Worm (Caenorhabditis elegans) whole organism, young adult: Measurements from ENCODE around the gene eng-1.

Experiments used
- B0019.2 ChIP-seq: fragments of 200-800 bp; sonication (Bioruptor generic); conservative IDR thresholded peaks from 2 replicates; pipeline ENCODE4 v1.3.6; 2022; ENCODE audit warnings: missing genetic modification reagents, missing genetic modification characterization, missing compliant biosample characterization
- C17E4.6 ChIP-seq: fragments of 200-800 bp; sonication (Bioruptor generic); IDR thresholded peaks from 2 replicates; pipeline ENCODE4 v1.3.6; 2022; ENCODE audit warnings: missing genetic modification reagents, missing genetic modification characterization, missing compliant biosample characterization
- F33H1.4 ChIP-seq: fragments of 200-800 bp; sonication (Bioruptor generic); IDR thresholded peaks from 2 replicates; pipeline ENCODE4 v1.3.6; 2022; ENCODE audit warnings: missing genetic modification reagents, missing genetic modification characterization, missing compliant biosample characterization
- F57A8.1 ChIP-seq: fragments of 200-800 bp; sonication (Bioruptor generic); optimal IDR thresholded peaks from 2 replicates; lab custom pipeline; 2018; ENCODE audit warnings: mild to moderate bottlenecking, missing genetic modification characterization, moderate library complexity, missing compliant biosample characterization
- K11D2.4 ChIP-seq: fragments of 200-800 bp; sonication (Bioruptor generic); IDR thresholded peaks from 2 replicates; pipeline ENCODE4 v1.3.6; 2022; ENCODE audit warnings: missing genetic modification reagents, missing genetic modification characterization, missing compliant biosample characterization
- K12H6.12 ChIP-seq: fragments of 200-800 bp; sonication (Bioruptor generic); optimal IDR thresholded peaks from 2 replicates; lab custom pipeline; 2018; ENCODE audit warnings: mild to moderate bottlenecking, missing genetic modification characterization, missing compliant biosample characterization
- Y53G8AR.9 ChIP-seq: fragments of 200-800 bp; sonication (Bioruptor generic); conservative IDR thresholded peaks from 2 replicates; pipeline ENCODE4 v1.3.6; 2022; ENCODE audit warnings: missing genetic modification reagents, missing genetic modification characterization, missing compliant biosample characterization
- Y67H2A.10 ChIP-seq: fragments of 200-800 bp; sonication (Bioruptor generic); conservative IDR thresholded peaks from 2 replicates; pipeline ENCODE4 v1.3.6; 2022; ENCODE audit warnings: missing genetic modification reagents, missing genetic modification characterization, missing compliant biosample characterization
- Y95B8A.8 ChIP-seq: fragments of 200-800 bp; sonication (Bioruptor generic); IDR thresholded peaks from 2 replicates; pipeline ENCODE4 v1.3.6; 2022; ENCODE audit warnings: missing genetic modification reagents, missing genetic modification characterization, missing compliant biosample characterization
- ZK185.1 ChIP-seq: sonication (generic microtip); optimal IDR thresholded peaks from 2 replicates; lab custom pipeline; 2016; ENCODE audit warnings: mild to moderate bottlenecking, missing genetic modification characterization, missing compliant biosample characterization; ENCODE audit not compliant: poor library complexity, severe bottlenecking
- akir-1 ChIP-seq: fragments of 200-800 bp; sonication (Bioruptor generic); optimal IDR thresholded peaks from 2 replicates; lab custom pipeline; 2018; ENCODE audit warnings: mild to moderate bottlenecking, missing genetic modification characterization, moderate library complexity, missing compliant biosample characterization
- attf-6 ChIP-seq: fragments of 200-800 bp; sonication (Bioruptor generic); IDR thresholded peaks from 2 replicates; pipeline ENCODE4 v1.3.6; 2022; ENCODE audit warnings: missing genetic modification reagents, missing genetic modification characterization, missing compliant biosample characterization
- cebp-1 ChIP-seq, 2 experiments: fragments of 200-800 bp in 1 of 2; sonication (Bioruptor generic) in 1 of 2; sonication (generic microtip) in 1 of 2; IDR thresholded peaks in 1 of 2; optimal IDR thresholded peaks in 1 of 2; 2 replicates each; pipeline versions ENCODE4 v1.3.6 to Lab custom; 2017 to 2022; ENCODE audit warnings: missing compliant biosample characterization in 2 of 2, missing genetic modification characterization in 2 of 2, mild to moderate bottlenecking in 1 of 2, missing genetic modification reagents in 1 of 2, moderate library complexity in 1 of 2
- ceh-91 ChIP-seq: fragments of 200-800 bp; sonication (Bioruptor generic); IDR thresholded peaks from 2 replicates; pipeline ENCODE4 v1.3.6; 2022; ENCODE audit warnings: missing genetic modification reagents, missing genetic modification characterization, missing compliant biosample characterization
- chd-7 ChIP-seq: sonication (generic microtip); optimal IDR thresholded peaks from 2 replicates; lab custom pipeline; 2016; ENCODE audit warnings: mild to moderate bottlenecking, missing genetic modification characterization, moderate library complexity, missing compliant biosample characterization
- dox-1 ChIP-seq: fragments of 200-800 bp; sonication (Bioruptor generic); IDR thresholded peaks from 2 replicates; pipeline ENCODE4 v1.3.6; 2022; ENCODE audit warnings: missing genetic modification reagents, missing genetic modification characterization, missing compliant biosample characterization
- efl-1 ChIP-seq: fragments of 150-350 bp; optimal IDR thresholded peaks from 2 replicates; lab custom pipeline; 2014; ENCODE audit warnings: missing biosample characterization, missing genetic modification reagents, missing genetic modification characterization
- egrh-3 ChIP-seq: fragments of 200-800 bp; sonication (Bioruptor generic); IDR thresholded peaks from 2 replicates; pipeline ENCODE4 v1.3.6; 2022; ENCODE audit warnings: missing genetic modification reagents, missing genetic modification characterization, missing compliant biosample characterization
- lin-26 ChIP-seq: fragments of 200-800 bp; sonication (Bioruptor generic); IDR thresholded peaks from 2 replicates; pipeline ENCODE4 v1.3.6; 2022; ENCODE audit warnings: missing genetic modification reagents, missing genetic modification characterization, missing compliant biosample characterization
- lin-54 ChIP-seq: fragments of 200-800 bp; sonication (Bioruptor generic); optimal IDR thresholded peaks from 2 replicates; lab custom pipeline; 2018; ENCODE audit warnings: mild to moderate bottlenecking, missing genetic modification characterization, missing compliant biosample characterization
- lsl-1 ChIP-seq: fragments of 200-800 bp; sonication (Bioruptor generic); optimal IDR thresholded peaks from 2 replicates; lab custom pipeline; 2018; ENCODE audit warnings: mild to moderate bottlenecking, missing genetic modification characterization, moderate library complexity, missing compliant biosample characterization
- lsy-27 ChIP-seq: sonication (generic microtip); optimal IDR thresholded peaks from 2 replicates; lab custom pipeline; 2017; ENCODE audit warnings: missing genetic modification characterization, mild to moderate bottlenecking, missing compliant biosample characterization, antibody characterized with exemption, missing genotype, borderline replicate concordance; ENCODE audit not compliant: insufficient read depth
- madf-10 ChIP-seq: sonication (generic microtip); optimal IDR thresholded peaks from 2 replicates; lab custom pipeline; 2016; ENCODE audit warnings: mild to moderate bottlenecking, missing genetic modification characterization, missing compliant biosample characterization
- madf-6 ChIP-seq: fragments of 200-800 bp; sonication (Bioruptor generic); IDR thresholded peaks from 2 replicates; pipeline ENCODE4 v1.3.6; 2022; ENCODE audit warnings: missing genetic modification reagents, missing genetic modification characterization, missing compliant biosample characterization
- madf-8 ChIP-seq: fragments of 200-800 bp; sonication (Bioruptor generic); conservative IDR thresholded peaks from 2 replicates; pipeline ENCODE4 v1.3.6; 2022; ENCODE audit warnings: missing genetic modification reagents, missing genetic modification characterization, missing compliant biosample characterization
- nfya-2 ChIP-seq: fragments of 200-800 bp; sonication (Bioruptor generic); IDR thresholded peaks from 2 replicates; pipeline ENCODE4 v1.3.6; 2022; ENCODE audit warnings: missing genetic modification reagents, missing genetic modification characterization, missing compliant biosample characterization
- nhr-179 ChIP-seq: sonication (generic microtip); optimal IDR thresholded peaks from 2 replicates; lab custom pipeline; 2016; ENCODE audit warnings: mild to moderate bottlenecking, missing genetic modification characterization, missing compliant biosample characterization
- nhr-80 ChIP-seq: sonication (generic microtip); optimal IDR thresholded peaks from 2 replicates; lab custom pipeline; 2016; ENCODE audit warnings: missing genetic modification characterization, missing compliant biosample characterization
- nhr-90 ChIP-seq: sonication (generic microtip); optimal IDR thresholded peaks from 2 replicates; lab custom pipeline; 2016; ENCODE audit warnings: missing genotype, mild to moderate bottlenecking, missing genetic modification characterization, missing compliant biosample characterization
- pbrm-1 ChIP-seq: fragments of 200-800 bp; sonication (Bioruptor generic); IDR thresholded peaks from 2 replicates; pipeline ENCODE4 v1.3.6; 2022; ENCODE audit warnings: missing genetic modification reagents, missing genetic modification characterization, missing compliant biosample characterization
- rec-8 ChIP-seq, 2 experiments: sonication (generic microtip); optimal IDR thresholded peaks; 2 replicates each; lab custom pipeline; 2016; ENCODE audit warnings: mild to moderate bottlenecking in 2 of 2, missing genetic modification characterization in 2 of 2, missing genetic modification reagents in 2 of 2, missing genotype in 2 of 2, missing biosample characterization in 1 of 2, missing compliant biosample characterization in 1 of 2, moderate library complexity in 1 of 2
- snpc-1.3 ChIP-seq: sonication (generic microtip); optimal IDR thresholded peaks from 2 replicates; lab custom pipeline; 2017; ENCODE audit warnings: missing genetic modification characterization, mild to moderate bottlenecking, missing compliant biosample characterization, antibody characterized with exemption, moderate library complexity, missing genotype, missing genetic modification reagents; ENCODE audit not compliant: insufficient read depth
- xnd-1 ChIP-seq: sonication (generic microtip); optimal IDR thresholded peaks from 2 replicates; lab custom pipeline; 2016; ENCODE audit warnings: missing genotype, missing genetic modification reagents, missing genetic modification characterization, missing compliant biosample characterization
- zfh-2 ChIP-seq: fragments of 200-800 bp; sonication (Bioruptor generic); conservative IDR thresholded peaks from 2 replicates; pipeline ENCODE4 v1.3.6; 2022; ENCODE audit warnings: missing genetic modification reagents, missing genetic modification characterization, missing compliant biosample characterization
- ztf-25 ChIP-seq: fragments of 200-800 bp; sonication (Bioruptor generic); IDR thresholded peaks from 2 replicates; pipeline ENCODE4 v1.3.6; 2022; ENCODE audit warnings: missing genetic modification reagents, missing genetic modification characterization, missing compliant biosample characterization

The eng-1 gene

ce11 chrIII:5835163-5835871 is 33.0 kb downstream of the eng-1 start (continued):
- TF ChIP-seq cebp-1 (GFP tag; IDR thresholded peaks at IDR 0.05; lab: Robert Waterston, UW) (no peak), cebp-1 (tag; optimal IDR thresholded peaks at IDR 0.05; lab: Kevin White, UChicago) (peak; percentile 24), snpc-1.3 (no peak), dox-1 (GFP tag; lab: Robert Waterston, UW) (0 out of 2 replicates have a peak, but pooled peaks have one; percentile 17), attf-6 (no peak), lsy-27 (tag; lab: Kevin White, UChicago) (no peak), nhr-90 (tag; lab: Kevin White, UChicago) (no peak), nhr-80 (peak; percentile 87), lin-54 (GFP tag; lab: Kevin White, UChicago) (peak; percentile 8)

- TF ChIP-seq madf-6 (GFP tag; lab: Robert Waterston, UW) (peak; percentile 42; the same call in 1 of the 2 replicates), efl-1 (peak; percentile 50), madf-8 (GFP tag; lab: Robert Waterston, UW) (peak; percentile 22; the same call in 1 of the 2 replicates), xnd-1 (tag; lab: Kevin White, UChicago) (no peak), Y53G8AR.9 (GFP tag; lab: Robert Waterston, UW) (no peak)
Measured at ce11 chrIII:5834663-5835062, 33.6 kb downstream of the eng-1 start.

ce11 chrIII:5834053-5834452 is 34.2 kb downstream of the eng-1 start, which contains the start of gene R12B2.6:
TSS of gene R12B2.6 (minus strand) at chrIII:5834153.
- TF ChIP-seq lsl-1 (GFP tag; lab: Kevin White, UChicago) (peak; percentile 52), nfya-2 (no peak)
- TF ChIP-seq, all 124 proteins: peak for 1

ce11 chrIII:5833376-5833775 is 34.9 kb downstream of the eng-1 start, which contains the start of the genes R12B2.13 and mdt-15:
TSS of gene R12B2.13 (minus strand) at chrIII:5833476.
TSS of gene mdt-15 (minus strand) at chrIII:5833751.
- TF ChIP-seq akir-1 (GFP tag; lab: Kevin White, UChicago): no peak
- 0 out of 2 replicates have a peak, but pooled peaks have one; percentile 26 for TF ChIP-seq pbrm-1 (GFP tag; lab: Robert Waterston, UW)
- 0 out of 2 replicates have a peak, but pooled peaks have one; percentile 41 for TF ChIP-seq Y53G8AR.9 (GFP tag; lab: Robert Waterston, UW)

ce11 chrIII:5832442-5832841 is 35.9 kb downstream of the eng-1 start:
- TF ChIP-seq madf-10 (tag; lab: Kevin White, UChicago) (no peak), ceh-91 (GFP tag; lab: Robert Waterston, UW) (no peak), F33H1.4 (peak; percentile 8; the same call in 1 of the 2 replicates), zfh-2 (GFP tag; lab: Robert Waterston, UW) (peak; percentile 65), egrh-3 (GFP tag; lab: Robert Waterston, UW) (peak; percentile 18; the same call in 1 of the 2 replicates), chd-7 (tag; lab: Kevin White, UChicago) (peak; percentile 10)

ce11 chrIII:5828065-5828464 is 40.2 kb downstream of the eng-1 start:
- no peak for TF ChIP-seq C17E4.6 (GFP tag; lab: Robert Waterston, UW)
- TF ChIP-seq madf-6 (GFP tag; lab: Robert Waterston, UW): 0 out of 2 replicates have a peak, but pooled peaks have one; percentile 6
- TF ChIP-seq lsy-27 (tag; lab: Kevin White, UChicago): no peak
- no peak for TF ChIP-seq rec-8 (tag; optimal IDR thresholded peaks at IDR 0.05; lab: Kevin White, UChicago)
- no peak for TF ChIP-seq nhr-179 (tag; lab: Kevin White, UChicago)
- no peak for TF ChIP-seq B0019.2 (GFP tag; lab: Robert Waterston, UW)
- no peak for TF ChIP-seq F57A8.1
- TF ChIP-seq ZK185.1 (tag; lab: Kevin White, UChicago): peak; percentile 0
- no peak for TF ChIP-seq chd-7 (tag; lab: Kevin White, UChicago)
- TF ChIP-seq Y67H2A.10 (GFP tag; lab: Robert Waterston, UW): peak; percentile 43; the same call in 1 of the 2 replicates
- 0 out of 2 replicates have a peak, but pooled peaks have one; percentile 5 for TF ChIP-seq dox-1 (GFP tag; lab: Robert Waterston, UW)
- no peak for TF ChIP-seq lin-54 (GFP tag; lab: Kevin White, UChicago)
- TF ChIP-seq K12H6.12: no peak
- no peak for TF ChIP-seq nhr-80
- TF ChIP-seq lin-26 (GFP tag; lab: Robert Waterston, UW): no peak
- TF ChIP-seq ztf-25 (GFP tag; lab: Robert Waterston, UW): no peak
- TF ChIP-seq K11D2.4: 0 out of 2 replicates have a peak, but pooled peaks have one; percentile 14
- peak; percentile 50; the same call in 1 of the 2 replicates for TF ChIP-seq Y95B8A.8 (GFP tag; lab: Robert Waterston, UW)
